Worm (Caenorhabditis elegans) whole organism, early embryonic: Measurements from ENCODE around the gene srbc-82.

ENCODE experiments used
- B0310.2 ChIP-seq: sonication (generic microtip); optimal IDR thresholded peaks from 2 replicates; lab custom pipeline; 2016; ENCODE audit warnings: mild to moderate bottlenecking, missing genetic modification characterization, missing compliant biosample characterization
- F13C5.2 ChIP-seq: sonication (generic microtip); optimal IDR thresholded peaks from 2 replicates; lab custom pipeline; 2017; ENCODE audit warnings: mild to moderate bottlenecking, missing genetic modification characterization, inconsistent platforms, missing compliant biosample characterization
- aly-1 ChIP-seq: sonication (generic microtip); optimal IDR thresholded peaks from 2 replicates; lab custom pipeline; 2016; ENCODE audit warnings: missing genetic modification characterization, missing compliant biosample characterization
- ama-1 ChIP-seq: fragments of 150-350 bp; optimal IDR thresholded peaks from 2 replicates; lab custom pipeline; 2014
- ceh-13 ChIP-seq: fragments of 200-800 bp; sonication (Bioruptor generic); optimal IDR thresholded peaks from 2 replicates; lab custom pipeline; 2018; ENCODE audit warnings: mild to moderate bottlenecking, missing genetic modification characterization, missing compliant biosample characterization
- ceh-36 ChIP-seq: sonication (generic microtip); optimal IDR thresholded peaks from 2 replicates; lab custom pipeline; 2016; ENCODE audit warnings: missing genetic modification characterization, inconsistent platforms, missing compliant biosample characterization
- ets-7 ChIP-seq: sonication (generic microtip); optimal IDR thresholded peaks from 2 replicates; lab custom pipeline; 2016; ENCODE audit warnings: missing genotype, missing genetic modification characterization, missing compliant biosample characterization
- flt-1 ChIP-seq: fragments of 200-800 bp; sonication (Bioruptor generic); IDR thresholded peaks from 2 replicates; pipeline ENCODE4 v1.3.6; 2022; ENCODE audit warnings: missing genetic modification characterization, missing compliant biosample characterization
- hmbx-1 ChIP-seq: sonication (generic microtip); optimal IDR thresholded peaks from 2 replicates; lab custom pipeline; 2016; ENCODE audit warnings: mild to moderate bottlenecking, missing genetic modification characterization, missing compliant biosample characterization
- hmg-4 ChIP-seq: fragments of 200-800 bp; sonication (Bioruptor generic); optimal IDR thresholded peaks from 2 replicates; lab custom pipeline; 2018; ENCODE audit warnings: mild to moderate bottlenecking, missing genetic modification characterization, missing compliant biosample characterization
- hnd-1 ChIP-seq: sonication (generic microtip); optimal IDR thresholded peaks from 2 replicates; lab custom pipeline; 2016; ENCODE audit warnings: missing genetic modification characterization, missing compliant biosample characterization
- pes-1 ChIP-seq: fragments of 200-800 bp; sonication (Bioruptor generic); IDR thresholded peaks from 2 replicates; pipeline ENCODE4 v1.3.6; 2022; ENCODE audit warnings: missing genetic modification reagents, missing genetic modification characterization, missing compliant biosample characterization
- scrt-1 ChIP-seq: fragments of 200-800 bp; sonication (Bioruptor generic); IDR thresholded peaks from 2 replicates; pipeline ENCODE4 v1.3.6; 2022; ENCODE audit warnings: missing genetic modification characterization, missing compliant biosample characterization
- sea-1 ChIP-seq: fragments of 200-800 bp; sonication (Bioruptor generic); conservative IDR thresholded peaks from 2 replicates; pipeline ENCODE4 v1.3.6; 2022; ENCODE audit warnings: missing genetic modification characterization, missing compliant biosample characterization
- tbx-11 ChIP-seq: fragments of 200-800 bp; sonication (Bioruptor generic); IDR thresholded peaks from 2 replicates; pipeline ENCODE4 v1.3.6; 2022; ENCODE audit warnings: missing genetic modification characterization, missing compliant biosample characterization
- tbx-37 ChIP-seq: fragments of 200-800 bp; sonication (Bioruptor generic); conservative IDR thresholded peaks from 2 replicates; pipeline ENCODE4 v1.3.6; 2022; ENCODE audit warnings: missing genetic modification reagents, missing genetic modification characterization, missing compliant biosample characterization
- tra-4 ChIP-seq: sonication (generic microtip); optimal IDR thresholded peaks from 2 replicates; lab custom pipeline; 2017; ENCODE audit warnings: missing genetic modification characterization, missing compliant biosample characterization

Gene srbc-82

DNA sequence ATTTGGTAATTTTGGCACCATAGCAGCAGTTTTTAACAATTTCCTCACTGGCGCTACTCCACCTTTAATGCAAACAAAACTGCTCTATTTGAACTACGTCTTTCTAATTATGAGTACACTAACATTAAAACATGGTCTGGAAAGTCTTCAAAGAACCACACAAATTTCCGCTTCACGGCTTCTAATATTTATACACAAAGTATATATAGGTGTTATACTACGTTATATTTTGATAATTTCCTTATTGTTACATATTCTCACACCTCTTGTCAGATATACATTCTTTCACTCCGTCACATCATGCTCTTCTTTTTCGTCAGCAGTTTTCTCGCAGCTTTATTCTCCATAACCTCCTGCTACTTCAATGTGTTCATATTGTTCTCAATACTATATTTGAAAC, at the start of gene srbc-82:
srbc-82 (plus strand) TSS at position 301 of the 400 bp plus-strand sequence.
- TF ChIP-seq scrt-1: no peak
- no peak for TF ChIP-seq hmg-4
- TF ChIP-seq pes-1 (GFP tag; lab: Robert Waterston, UW): no peak
- no peak for TF ChIP-seq sea-1 (GFP tag; lab: Robert Waterston, UW)
- TF ChIP-seq ets-7 (tag; lab: Kevin White, UChicago): no peak
- TF ChIP-seq aly-1 (tag; lab: Kevin White, UChicago): no peak
- no peak for TF ChIP-seq ama-1 (lab: Kevin White, UChicago)
- TF ChIP-seq ceh-36 (tag; lab: Kevin White, UChicago): no peak
- no peak for TF ChIP-seq tbx-37 (GFP tag; lab: Robert Waterston, UW)
- TF ChIP-seq tbx-11 (GFP tag; lab: Robert Waterston, UW): no peak
- TF ChIP-seq hmbx-1 (tag; lab: Kevin White, UChicago): no peak
- TF ChIP-seq flt-1 (GFP tag; lab: Robert Waterston, UW): no peak
- TF ChIP-seq tra-4 (tag; lab: Kevin White, UChicago): no peak
- TF ChIP-seq F13C5.2 (tag; lab: Kevin White, UChicago): no peak
- TF ChIP-seq hnd-1: no peak
- no peak for TF ChIP-seq B0310.2
- no peak for TF ChIP-seq ceh-13 (GFP tag; lab: Kevin White, UChicago)

DNA sequence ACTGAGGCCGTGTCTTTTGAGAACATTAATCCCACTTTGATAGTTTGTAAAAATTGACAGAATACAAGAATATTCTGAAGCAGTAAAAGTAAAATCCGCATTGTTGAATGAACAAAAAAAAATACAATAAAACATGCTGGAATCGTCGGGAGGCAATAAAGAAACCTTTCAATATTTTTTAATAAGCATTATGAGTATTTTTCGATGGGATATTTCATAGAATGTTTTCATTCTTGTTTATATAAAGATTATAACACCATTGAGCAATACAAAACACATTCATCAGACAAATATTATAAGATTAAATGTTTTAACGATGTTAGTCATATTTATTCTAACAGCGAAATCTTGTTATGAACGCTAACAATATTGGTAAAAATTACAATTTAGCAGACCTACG, 46.7 kb upstream of the srbc-82 start, which contains the start of gene gcy-20:
gcy-20 (minus strand) TSS at position 101 of the 400 bp plus-strand sequence.
- TF ChIP-seq hnd-1 (no peak), tbx-37 (GFP tag; lab: Robert Waterston, UW) (no peak), ceh-36 (tag; lab: Kevin White, UChicago) (no peak), ceh-13 (GFP tag; lab: Kevin White, UChicago) (no peak), sea-1 (GFP tag; lab: Robert Waterston, UW) (no peak), pes-1 (GFP tag; lab: Robert Waterston, UW) (no peak), F13C5.2 (tag; lab: Kevin White, UChicago) (no peak), flt-1 (GFP tag; lab: Robert Waterston, UW) (no peak)

- TF ChIP-seq ceh-13 (GFP tag; lab: Kevin White, UChicago): no peak
- TF ChIP-seq ets-7 (tag; lab: Kevin White, UChicago): no peak
- no peak for TF ChIP-seq hmg-4
- TF ChIP-seq hmbx-1 (tag; lab: Kevin White, UChicago): no peak
- no peak for TF ChIP-seq aly-1 (tag; lab: Kevin White, UChicago)
- no peak for TF ChIP-seq sea-1 (GFP tag; lab: Robert Waterston, UW)
- TF ChIP-seq flt-1 (GFP tag; lab: Robert Waterston, UW): no peak
- no peak for TF ChIP-seq tbx-11 (GFP tag; lab: Robert Waterston, UW)
- TF ChIP-seq ama-1 (lab: Kevin White, UChicago): no peak
- TF ChIP-seq pes-1 (GFP tag; lab: Robert Waterston, UW): no peak
- no peak for TF ChIP-seq tra-4 (tag; lab: Kevin White, UChicago)
These were observed 44.0 kb upstream of the srbc-82 start, which contains the start of gene bgnt-1.3 for ce11 chrV:16256395-16256794. TSS of gene bgnt-1.3 (minus strand) at chrV:16256495.

DNA sequence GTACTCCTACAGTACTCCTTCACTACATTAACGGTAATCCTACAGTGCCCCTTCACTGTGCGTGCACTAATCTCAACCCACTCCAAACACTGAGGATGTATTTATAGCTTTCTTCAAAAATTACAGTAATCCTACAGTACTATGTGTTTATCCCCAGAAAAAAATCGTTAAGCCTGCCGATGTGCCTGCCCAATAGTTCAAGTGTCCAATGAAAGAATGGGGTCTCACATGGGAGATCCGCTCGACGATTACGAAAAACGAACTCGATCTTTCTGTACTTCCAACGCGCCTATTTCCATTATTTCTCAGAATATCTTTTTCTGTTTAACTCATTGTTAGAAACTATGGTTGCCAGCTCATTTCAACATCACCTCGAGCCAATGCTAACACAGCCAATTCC, 42.2 kb upstream of the srbc-82 start, which contains the start of gene nhr-218:
nhr-218 (plus strand) TSS at position 301 of the 400 bp plus-strand sequence.
- no peak for TF ChIP-seq hmbx-1 (tag; lab: Kevin White, UChicago)
- TF ChIP-seq tra-4 (tag; lab: Kevin White, UChicago): no peak
- no peak for TF ChIP-seq hmg-4
- TF ChIP-seq tbx-37 (GFP tag; lab: Robert Waterston, UW): no peak
- TF ChIP-seq scrt-1: no peak
- TF ChIP-seq ceh-36 (tag; lab: Kevin White, UChicago): no peak
- TF ChIP-seq ets-7 (tag; lab: Kevin White, UChicago): no peak
- TF ChIP-seq B0310.2: no peak
- no peak for TF ChIP-seq aly-1 (tag; lab: Kevin White, UChicago)

DNA sequence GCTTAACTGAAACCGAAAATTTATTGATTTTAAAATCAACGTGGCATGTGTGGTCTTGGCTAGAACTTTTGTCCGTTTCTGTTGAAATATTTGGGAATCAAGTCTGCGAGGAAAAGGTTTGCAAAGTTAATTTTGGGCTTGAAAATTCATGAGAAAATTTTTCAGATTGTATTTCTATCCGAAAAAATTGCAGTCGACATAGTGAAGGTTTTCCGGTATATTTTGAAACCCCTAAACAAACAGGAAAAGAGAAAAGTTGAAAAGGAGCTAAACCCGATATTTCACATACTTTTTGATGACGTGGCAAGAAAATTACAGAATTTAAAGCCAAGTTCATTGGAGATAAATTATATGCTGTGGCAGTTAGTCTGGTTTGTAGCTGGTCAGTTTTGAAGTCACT, 40.7 kb upstream of the srbc-82 start, which contains the start of gene nhr-127:
nhr-127 (plus strand) TSS at position 301 of the 400 bp plus-strand sequence.
- no peak for TF ChIP-seq aly-1 (tag; lab: Kevin White, UChicago)
- no peak for TF ChIP-seq scrt-1
- no peak for TF ChIP-seq B0310.2
- TF ChIP-seq hnd-1: no peak
- no peak for TF ChIP-seq ceh-36 (tag; lab: Kevin White, UChicago)
- no peak for TF ChIP-seq hmbx-1 (tag; lab: Kevin White, UChicago)
- no peak for TF ChIP-seq F13C5.2 (tag; lab: Kevin White, UChicago)
- TF ChIP-seq pes-1 (GFP tag; lab: Robert Waterston, UW): no peak
- no peak for TF ChIP-seq flt-1 (GFP tag; lab: Robert Waterston, UW)
- no peak for TF ChIP-seq hmg-4

- TF ChIP-seq tbx-37 (GFP tag; lab: Robert Waterston, UW): no peak
- TF ChIP-seq ceh-13 (GFP tag; lab: Kevin White, UChicago): no peak
These were observed 33.9 kb upstream of the srbc-82 start, which contains the start of gene T13F3.4 for ce11 chrV:16266514-16266913. TSS of gene T13F3.4 (minus strand) at chrV:16266614.

DNA sequence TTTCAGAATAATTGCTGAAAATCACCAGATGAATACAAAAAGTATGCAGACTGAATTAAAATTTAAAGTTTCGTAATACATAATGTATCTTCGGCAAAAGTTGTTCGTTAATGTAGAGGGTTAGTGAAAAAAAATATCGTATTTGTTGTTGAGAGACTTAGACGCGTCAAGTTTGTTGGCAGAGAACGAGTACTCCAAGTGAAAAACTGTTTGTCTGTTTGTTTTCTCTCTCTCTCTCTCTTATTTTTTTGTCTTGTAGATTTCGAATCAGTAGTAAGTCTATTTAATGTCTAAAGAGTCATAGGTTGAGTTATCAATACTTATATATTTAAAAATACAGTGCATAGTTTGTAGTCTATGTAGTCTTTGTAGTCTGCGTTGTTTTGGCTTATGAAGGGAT, 30.8 kb upstream of the srbc-82 start, which contains the start of the genes fbxa-2 and T13F3.8:
fbxa-2 (minus strand) TSS at position 101 of the 400 bp plus-strand sequence.
T13F3.8 (plus strand) TSS at position 245 of the 400 bp plus-strand sequence.
- TF ChIP-seq flt-1 (GFP tag; lab: Robert Waterston, UW) (no peak), tbx-11 (GFP tag; lab: Robert Waterston, UW) (no peak), F13C5.2 (tag; lab: Kevin White, UChicago) (no peak)

ce11 chrV:16271121-16271520, 29.3 kb upstream of the srbc-82 start, which contains the start of gene T13F3.6:
TSS of gene T13F3.6 (minus strand) at chrV:16271221.
- TF ChIP-seq flt-1 (GFP tag; lab: Robert Waterston, UW) (no peak), hnd-1 (no peak), tra-4 (tag; lab: Kevin White, UChicago) (no peak), F13C5.2 (tag; lab: Kevin White, UChicago) (no peak), ama-1 (lab: Kevin White, UChicago) (no peak), hmbx-1 (tag; lab: Kevin White, UChicago) (no peak), scrt-1 (no peak), pes-1 (GFP tag; lab: Robert Waterston, UW) (no peak), tbx-11 (GFP tag; lab: Robert Waterston, UW) (no peak), hmg-4 (no peak), ceh-36 (tag; lab: Kevin White, UChicago) (no peak), aly-1 (tag; lab: Kevin White, UChicago) (no peak), ceh-13 (GFP tag; lab: Kevin White, UChicago) (no peak), B0310.2 (no peak), sea-1 (GFP tag; lab: Robert Waterston, UW) (no peak), tbx-37 (GFP tag; lab: Robert Waterston, UW) (no peak), ets-7 (tag; lab: Kevin White, UChicago) (no peak)
